Fruit fly (Drosophila melanogaster): Measurements from ENCODE around the gene CG11997.

- TF ChIP-seq CG34406 (GFP tag; optimal IDR thresholded peaks at IDR 0.05) (no peak), Gug (GFP tag; IDR thresholded peaks at IDR 0.05) (no peak), Hr39 (GFP tag; optimal IDR thresholded peaks at IDR 0.05) (peak; percentile 18), CG16779 (tag; optimal IDR thresholded peaks at IDR 0.05) (no peak), net (GFP tag; optimal IDR thresholded peaks at IDR 0.05) (no peak)
Measured at dm6 chr3R:9213029-9213428, 35.7 kb downstream of the CG11997 start.
